Fruit fly (Drosophila melanogaster): Measurements from ENCODE around the gene CG43091.

Gene CG43091

dm6 chr3R:22724149-22724973 lies 44.2 kb downstream of the CG43091 start, which contains the start of gene Irp-1A (continued):
- no peak for TF ChIP-seq crc (GFP tag; optimal IDR thresholded peaks at IDR 0.05)
- TF ChIP-seq tll (GFP tag; optimal IDR thresholded peaks at IDR 0.05), result no peak
- TF ChIP-seq CG17385 (GFP tag; optimal IDR thresholded peaks at IDR 0.05), result peak; percentile 73
- peak; percentile 71 for TF ChIP-seq Awh (GFP tag; IDR thresholded peaks at IDR 0.05)
- peak; percentile 7 for TF ChIP-seq CG34376 (GFP tag; optimal IDR thresholded peaks at IDR 0.05)
- peak; percentile 72 for TF ChIP-seq lmd (GFP tag; IDR thresholded peaks at IDR 0.05)
- no peak for TF ChIP-seq CG6254 (GFP tag; optimal IDR thresholded peaks at IDR 0.05)
- no peak for TF ChIP-seq CG2199 (GFP tag; IDR thresholded peaks at IDR 0.05)

dm6 chr3R:22720808-22721306 lies 47.7 kb downstream of the CG43091 start, which contains the start of gene wge:
Gene wge (minus strand): TSS chr3R:22721150.
- TF ChIP-seq CG7963 (GFP tag; IDR thresholded peaks at IDR 0.05; ENCODE audit: partially characterized antibody) (peak; percentile 55; the same call in 1 of the 3 replicates), sna (GFP tag; IDR thresholded peaks at IDR 0.05; ENCODE audit: partially characterized antibody) (no peak; the same call in 1 of the 2 replicates), amos (GFP tag; IDR thresholded peaks at IDR 0.05; ENCODE audit: partially characterized antibody) (peak; percentile 65), slbo (GFP tag; IDR thresholded peaks at IDR 0.05) (no peak), ato (GFP tag; IDR thresholded peaks at IDR 0.05; ENCODE audit: partially characterized antibody) (peak; percentile 84), en (GFP tag; optimal IDR thresholded peaks at IDR 0.05) (no peak), oc (tag; optimal IDR thresholded peaks at IDR 0.05) (no peak), z (GFP tag; IDR thresholded peaks at IDR 0.05) (no peak), ara (GFP tag; IDR thresholded peaks at IDR 0.05) (no peak), Eip74EF (GFP tag; optimal IDR thresholded peaks at IDR 0.05) (no peak), CG11696 (GFP tag; IDR thresholded peaks at IDR 0.05) (no peak), CG17359 (tag; optimal IDR thresholded peaks at IDR 0.05) (no peak), CG14050 (GFP tag; IDR thresholded peaks at IDR 0.05) (no peak), CG14710 (tag; optimal IDR thresholded peaks at IDR 0.05) (peak; percentile 50), hb (GFP tag; IDR thresholded peaks at IDR 0.05; ENCODE audit: partially characterized antibody) (peak; percentile 67; the same call in 2 of the 3 replicates), Med (GFP tag) (peak; percentile 29), CG4820 (GFP tag; optimal IDR thresholded peaks at IDR 0.05) (no peak), NfI (GFP tag; optimal IDR thresholded peaks at IDR 0.05) (no peak), CG14860 (GFP tag; IDR thresholded peaks at IDR 0.05; ENCODE audit: partially characterized antibody) (peak; percentile 8; the same call in 1 of the 3 replicates), CG2199 (GFP tag; IDR thresholded peaks at IDR 0.05) (no peak), CTCF (GFP tag; optimal IDR thresholded peaks at IDR 0.05) (peak; percentile 55), Nf-YA (GFP tag; IDR thresholded peaks at IDR 0.05) (no peak), CG18011 (GFP tag; optimal IDR thresholded peaks at IDR 0.05) (no peak), E2f2 (GFP tag; IDR thresholded peaks at IDR 0.05) (peak; percentile 96), emc (GFP tag; optimal IDR thresholded peaks at IDR 0.05) (no peak), Atf6 (GFP tag; IDR thresholded peaks at IDR 0.05) (no peak), CG6791 (GFP tag; IDR thresholded peaks at IDR 0.05; ENCODE audit: partially characterized antibody) (peak; percentile 74), dpn (GFP tag; optimal IDR thresholded peaks at IDR 0.05) (no peak), p53 (GFP tag; optimal IDR thresholded peaks at IDR 0.05) (no peak), stwl (tag; optimal IDR thresholded peaks at IDR 0.05) (peak; percentile 48), ems (GFP tag; optimal IDR thresholded peaks at IDR 0.05) (no peak), bigmax (GFP tag; optimal IDR thresholded peaks at IDR 0.05) (no peak), sens-2 (GFP tag; IDR thresholded peaks at IDR 0.05) (no peak), fd3F (GFP tag; optimal IDR thresholded peaks at IDR 0.05) (no peak), CG6175 (GFP tag; IDR thresholded peaks at IDR 0.05) (no peak), dmrt11E (tag; optimal IDR thresholded peaks at IDR 0.05) (no peak), CG5245 (GFP tag; optimal IDR thresholded peaks at IDR 0.05) (no peak), tx (GFP tag; optimal IDR thresholded peaks at IDR 0.05) (no peak), HmgZ (tag; optimal IDR thresholded peaks at IDR 0.05) (peak; percentile 22), vnd (GFP tag; IDR thresholded peaks at IDR 0.05; ENCODE audit: partially characterized antibody) (peak; percentile 38; the same call in 1 of the 3 replicates)

Measured in whole organism, embryonic.